Worm (Caenorhabditis elegans) whole organism, L4/young adult: Measurements from ENCODE around the gene gst-6.

Source experiments
- dao-5 ChIP-seq: sonication (generic microtip); optimal IDR thresholded peaks from 2 replicates; lab custom pipeline; 2016; ENCODE audit warnings: missing genotype, missing genetic modification characterization, moderate library complexity, missing compliant biosample characterization
- him-1 ChIP-seq: sonication (generic microtip); optimal IDR thresholded peaks from 2 replicates; lab custom pipeline; 2016; ENCODE audit warnings: missing genotype, missing genetic modification reagents, missing genetic modification characterization, missing compliant biosample characterization

DNA sequence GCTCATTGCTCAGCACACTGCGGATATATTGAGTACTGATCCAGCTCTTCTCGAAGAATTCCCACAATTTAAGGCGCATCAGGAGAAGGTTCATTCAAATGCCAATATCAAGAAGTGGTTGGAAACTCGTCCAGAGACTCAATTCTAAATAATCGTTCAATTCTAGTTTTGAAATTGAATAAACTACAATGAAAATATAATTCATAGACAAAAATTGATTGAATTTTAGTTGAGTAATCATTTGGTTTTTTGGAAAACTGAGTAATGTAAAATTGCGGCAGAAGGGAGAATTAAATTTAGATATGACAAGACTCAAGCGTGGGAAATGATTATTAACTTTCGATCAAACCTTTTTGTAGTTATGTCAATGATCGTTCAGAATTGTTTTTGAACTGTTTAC is 4.7 kb downstream of the gst-6 start:
- TF ChIP-seq him-1: no peak
- TF ChIP-seq dao-5 (tag; lab: Kevin White, UChicago): no peak
